Worm (Caenorhabditis elegans): ENCODE measurements around the gene C26E1.2.

DNA sequence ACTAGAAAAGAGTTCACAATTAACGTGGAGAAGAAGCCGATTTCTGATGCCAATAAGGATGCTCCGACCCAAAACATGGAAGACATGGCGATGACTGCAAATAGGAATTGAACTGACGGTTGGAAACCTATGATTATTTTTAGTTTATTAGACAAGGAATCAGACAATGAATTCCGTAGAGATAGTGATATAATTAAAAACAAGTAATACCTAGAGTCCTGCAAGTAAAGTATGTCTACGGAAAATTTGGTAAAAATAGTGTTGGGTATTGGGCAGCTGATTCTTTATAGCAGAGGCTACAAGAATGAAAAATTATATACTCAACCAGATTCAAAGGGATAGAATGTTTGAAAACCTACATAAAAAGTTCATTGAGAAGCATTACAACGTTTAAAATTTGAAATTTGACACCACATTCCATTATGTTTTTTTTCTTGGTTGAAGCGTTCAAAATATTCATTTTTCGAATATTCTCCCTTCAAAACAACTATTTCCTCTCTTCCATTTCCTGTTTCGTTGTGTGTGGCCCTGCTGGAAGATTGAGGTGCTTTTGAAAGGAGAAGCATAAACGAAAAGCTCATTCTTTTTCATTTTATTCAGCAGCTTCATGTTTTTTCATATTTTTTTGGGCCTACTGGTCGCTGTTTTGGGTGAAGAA lies 34.8 kb downstream of the C26E1.2 start, which contains the start of the genes str-4 and lgc-48:
- TF ChIP-seq nhr-90 (tag; optimal IDR thresholded peaks at IDR 0.05): no peak
- TF ChIP-seq F57A8.1 (GFP tag; optimal IDR thresholded peaks at IDR 0.05): no peak
- no peak for TF ChIP-seq cebp-1 (GFP tag; IDR thresholded peaks at IDR 0.05)
- TF ChIP-seq cebp-1 (tag; optimal IDR thresholded peaks at IDR 0.05): no peak
- TF ChIP-seq hmg-20 (GFP tag; IDR thresholded peaks at IDR 0.05): no peak
- no peak for TF ChIP-seq ztf-18 (tag; optimal IDR thresholded peaks at IDR 0.05)
- TF ChIP-seq pha-4 (tag; optimal IDR thresholded peaks at IDR 0.05): no peak
